Fruit fly (Drosophila melanogaster): ENCODE measurements around the gene Uch.

The Uch gene

dm6 chr2L:2226259-2227121 lies 12.5 kb upstream of the Uch start, which contains the start of the genes CG15387 and sau (continued):
- TF ChIP-seq CG13296 (GFP tag; optimal IDR thresholded peaks at IDR 0.05): peak; percentile 84
- TF ChIP-seq CG10366 (GFP tag; IDR thresholded peaks at IDR 0.05): peak; percentile 80
- TF ChIP-seq kah (GFP tag; optimal IDR thresholded peaks at IDR 0.05): peak; percentile 29
- TF ChIP-seq Trl (optimal IDR thresholded peaks at IDR 0.05): no peak
- peak; percentile 96 for TF ChIP-seq Trl (GFP tag; optimal IDR thresholded peaks at IDR 0.05)
- TF ChIP-seq Rfx (GFP tag; IDR thresholded peaks at IDR 0.05): peak; percentile 89
- peak; percentile 89 for TF ChIP-seq slbo (GFP tag; IDR thresholded peaks at IDR 0.05)
- TF ChIP-seq CG9437 (GFP tag; optimal IDR thresholded peaks at IDR 0.05): peak; percentile 85
- peak; percentile 91 for TF ChIP-seq CG7786 (GFP tag; optimal IDR thresholded peaks at IDR 0.05)
- TF ChIP-seq abd-A (tag; optimal IDR thresholded peaks at IDR 0.05): no peak
- TF ChIP-seq CG4730 (GFP tag; IDR thresholded peaks at IDR 0.05): peak; percentile 66
- peak; percentile 85 for TF ChIP-seq CG13123 (GFP tag; optimal IDR thresholded peaks at IDR 0.05)
- peak; percentile 76 for TF ChIP-seq Vsx1 (GFP tag; optimal IDR thresholded peaks at IDR 0.05)
- TF ChIP-seq CG13894 (tag; optimal IDR thresholded peaks at IDR 0.05): peak; percentile 90
- TF ChIP-seq CG18764 (GFP tag; optimal IDR thresholded peaks at IDR 0.05): peak; percentile 73
- no peak for TF ChIP-seq eve (GFP tag; optimal IDR thresholded peaks at IDR 0.05)
- peak; percentile 94 for TF ChIP-seq CG30403 (GFP tag; optimal IDR thresholded peaks at IDR 0.05)
- peak; percentile 83 for TF ChIP-seq CG34422 (GFP tag; IDR thresholded peaks at IDR 0.05)
- TF ChIP-seq CG16779 (GFP tag; IDR thresholded peaks at IDR 0.05): peak; percentile 64
- peak; percentile 66 for TF ChIP-seq Ada2b (GFP tag; IDR thresholded peaks at IDR 0.05)
- peak; percentile 89 for TF ChIP-seq PHDP (tag; optimal IDR thresholded peaks at IDR 0.05)
- peak; percentile 90 for TF ChIP-seq Atf6 (GFP tag; IDR thresholded peaks at IDR 0.05)
- TF ChIP-seq zf30C (GFP tag; optimal IDR thresholded peaks at IDR 0.05): peak; percentile 65
- peak; percentile 82 for TF ChIP-seq so (GFP tag; IDR thresholded peaks at IDR 0.05)
- TF ChIP-seq ato (GFP tag; IDR thresholded peaks at IDR 0.05; ENCODE audit: partially characterized antibody): peak; percentile 72
- peak; percentile 59 for TF ChIP-seq Jarid2 (GFP tag; optimal IDR thresholded peaks at IDR 0.05)
- TF ChIP-seq pan (optimal IDR thresholded peaks at IDR 0.05): no peak
- TF ChIP-seq pan (GFP tag; optimal IDR thresholded peaks at IDR 0.05 in 1 of 2, IDR thresholded peaks at IDR 0.05 in 1 of 2): peak in 1 of 2 experiments; percentile 87
- peak; percentile 65 for TF ChIP-seq cwo (GFP tag; optimal IDR thresholded peaks at IDR 0.05)
- peak; percentile 86 for TF ChIP-seq Sox102F (GFP tag; optimal IDR thresholded peaks at IDR 0.05)
- no peak for TF ChIP-seq Tbp (GFP tag; optimal IDR thresholded peaks at IDR 0.05)
- peak; percentile 85 for TF ChIP-seq CG15269 (tag; optimal IDR thresholded peaks at IDR 0.05)
- peak; percentile 86 for TF ChIP-seq tgo (GFP tag; IDR thresholded peaks at IDR 0.05)
- peak; percentile 65 for TF ChIP-seq sqz (GFP tag; optimal IDR thresholded peaks at IDR 0.05)
- TF ChIP-seq dm (GFP tag; optimal IDR thresholded peaks at IDR 0.05): peak; percentile 82
- peak; percentile 71 for TF ChIP-seq pzg (GFP tag; optimal IDR thresholded peaks at IDR 0.05)
- TF ChIP-seq run (tag; optimal IDR thresholded peaks at IDR 0.05): peak; percentile 8
- TF ChIP-seq CG17359 (tag; optimal IDR thresholded peaks at IDR 0.05): peak; percentile 84
- peak; percentile 82 for TF ChIP-seq CG14014 (GFP tag; IDR thresholded peaks at IDR 0.05)
- TF ChIP-seq CG3847 (GFP tag; IDR thresholded peaks at IDR 0.05): peak; percentile 89
- peak; percentile 87 for TF ChIP-seq luna (GFP tag; optimal IDR thresholded peaks at IDR 0.05)
- peak; percentile 64 for TF ChIP-seq wor (GFP tag; IDR thresholded peaks at IDR 0.05)
- TF ChIP-seq Dref (GFP tag; IDR thresholded peaks at IDR 0.05): peak; percentile 49
- peak; percentile 84 for TF ChIP-seq CG3407 (GFP tag; optimal IDR thresholded peaks at IDR 0.05)
- TF ChIP-seq emc (GFP tag; optimal IDR thresholded peaks at IDR 0.05): peak; percentile 68
- no peak for TF ChIP-seq Lpt (GFP tag; optimal IDR thresholded peaks at IDR 0.05)
- peak; percentile 72; the same call in 1 of the 3 replicates for TF ChIP-seq C15 (GFP tag; IDR thresholded peaks at IDR 0.05)
- TF ChIP-seq CG18599 (GFP tag; optimal IDR thresholded peaks at IDR 0.05): peak; percentile 90
- peak; percentile 73 for TF ChIP-seq exex (tag; optimal IDR thresholded peaks at IDR 0.05)
- TF ChIP-seq CG3995 (GFP tag; optimal IDR thresholded peaks at IDR 0.05): peak; percentile 80
